Worm (Caenorhabditis elegans): ENCODE measurements around the gene F14H8.2.

The F14H8.2 gene

ce11 chrV:15014164-15014563 lies 6.0 kb downstream of the F14H8.2 start, which contains the start of gene obr-2:
Gene obr-2, minus strand, starts transcription at chrV:15014264.
- no peak for TF ChIP-seq lsy-2 (tag; optimal IDR thresholded peaks at IDR 0.05)
- TF ChIP-seq ZK546.5 (tag; optimal IDR thresholded peaks at IDR 0.05): no peak
- no peak for TF ChIP-seq nhr-6 (tag; optimal IDR thresholded peaks at IDR 0.05)
- TF ChIP-seq nhr-12 (tag; optimal IDR thresholded peaks at IDR 0.05): no peak
- TF ChIP-seq aly-2 (tag; optimal IDR thresholded peaks at IDR 0.05): no peak
- no peak for TF ChIP-seq ztf-4 (tag; optimal IDR thresholded peaks at IDR 0.05)
- TF ChIP-seq ama-1 (optimal IDR thresholded peaks at IDR 0.05): no peak
- TF ChIP-seq lin-13 (GFP tag; optimal IDR thresholded peaks at IDR 0.05): no peak
- no peak for TF ChIP-seq mdl-1 (tag; optimal IDR thresholded peaks at IDR 0.05)
- no peak for TF ChIP-seq lin-39 (tag; optimal IDR thresholded peaks at IDR 0.05)

ce11 chrV:15013328-15013727 lies 6.8 kb downstream of the F14H8.2 start:
- no peak for TF ChIP-seq unc-55 (GFP tag; optimal IDR thresholded peaks at IDR 0.05)
- TF ChIP-seq nhr-12 (tag; optimal IDR thresholded peaks at IDR 0.05): no peak
- no peak for TF ChIP-seq nhr-77 (tag; optimal IDR thresholded peaks at IDR 0.05)
- no peak for TF ChIP-seq aly-2 (tag; optimal IDR thresholded peaks at IDR 0.05)
- no peak for TF ChIP-seq zag-1 (tag; optimal IDR thresholded peaks at IDR 0.05)
- TF ChIP-seq nhr-11 (tag; optimal IDR thresholded peaks at IDR 0.05): no peak
- TF ChIP-seq nhr-129 (tag; optimal IDR thresholded peaks at IDR 0.05): no peak
- no peak for TF ChIP-seq lin-39 (tag; optimal IDR thresholded peaks at IDR 0.05)
- TF ChIP-seq nhr-21 (tag; optimal IDR thresholded peaks at IDR 0.05): no peak
- no peak for TF ChIP-seq nhr-25 (tag; optimal IDR thresholded peaks at IDR 0.05)
- TF ChIP-seq F13H6.1 (tag; optimal IDR thresholded peaks at IDR 0.05): no peak
- TF ChIP-seq blmp-1 (tag; optimal IDR thresholded peaks at IDR 0.05; ENCODE audit: insufficient read depth): no peak
- no peak for TF ChIP-seq dmd-4 (tag; optimal IDR thresholded peaks at IDR 0.05)

ce11 chrV:15012542-15013301 lies 7.4 kb downstream of the F14H8.2 start:
- TF ChIP-seq nhr-11 (tag; optimal IDR thresholded peaks at IDR 0.05): no peak
- TF ChIP-seq nhr-77 (tag; optimal IDR thresholded peaks at IDR 0.05): no peak
- TF ChIP-seq fos-1 (tag; optimal IDR thresholded peaks at IDR 0.05): no peak
- no peak for TF ChIP-seq dmd-4 (tag; optimal IDR thresholded peaks at IDR 0.05)
- TF ChIP-seq F13H6.1 (tag; optimal IDR thresholded peaks at IDR 0.05): peak; percentile 24
- TF ChIP-seq nhr-25 (tag; optimal IDR thresholded peaks at IDR 0.05): peak; percentile 18
- no peak for TF ChIP-seq ceh-82 (tag; optimal IDR thresholded peaks at IDR 0.05)
- TF ChIP-seq alr-1 (tag; optimal IDR thresholded peaks at IDR 0.05): no peak
- TF ChIP-seq lin-39 (tag; optimal IDR thresholded peaks at IDR 0.05): no peak
- peak; percentile 50 for TF ChIP-seq nhr-129 (tag; optimal IDR thresholded peaks at IDR 0.05)
- no peak for TF ChIP-seq snpc-4 (tag; optimal IDR thresholded peaks at IDR 0.05)
- no peak for TF ChIP-seq crh-2 (tag; optimal IDR thresholded peaks at IDR 0.05)
- no peak for TF ChIP-seq aly-2 (tag; optimal IDR thresholded peaks at IDR 0.05)
- TF ChIP-seq nhr-21 (tag; optimal IDR thresholded peaks at IDR 0.05): no peak
- TF ChIP-seq ztf-11 (tag; optimal IDR thresholded peaks at IDR 0.05): no peak
- peak; percentile 6 for TF ChIP-seq blmp-1 (tag; optimal IDR thresholded peaks at IDR 0.05; ENCODE audit: insufficient read depth)
- TF ChIP-seq unc-55 (GFP tag; optimal IDR thresholded peaks at IDR 0.05): peak; percentile 8
- peak; percentile 7 for TF ChIP-seq lin-11 (tag; optimal IDR thresholded peaks at IDR 0.05)
- TF ChIP-seq sma-3 (GFP tag; optimal IDR thresholded peaks at IDR 0.05): no peak
- TF ChIP-seq ztf-1 (GFP tag; conservative IDR thresholded peaks at IDR 0.05): no peak
- peak; percentile 27 for TF ChIP-seq sma-9 (GFP tag; optimal IDR thresholded peaks at IDR 0.05)
- TF ChIP-seq sma-9 (tag; optimal IDR thresholded peaks at IDR 0.05): no peak
- no peak for TF ChIP-seq skn-1 (tag; optimal IDR thresholded peaks at IDR 0.05)
- no peak for TF ChIP-seq elt-3 (tag; optimal IDR thresholded peaks at IDR 0.05)
- TF ChIP-seq ama-1 (optimal IDR thresholded peaks at IDR 0.05): peak; percentile 8
- no peak for TF ChIP-seq nhr-10 (tag; optimal IDR thresholded peaks at IDR 0.05)
- no peak for TF ChIP-seq gmeb-1 (tag; optimal IDR thresholded peaks at IDR 0.05)
- no peak for TF ChIP-seq nhr-12 (tag; optimal IDR thresholded peaks at IDR 0.05)
- TF ChIP-seq unc-62 (GFP tag; optimal IDR thresholded peaks at IDR 0.05): no peak
- TF ChIP-seq lsy-2 (tag; optimal IDR thresholded peaks at IDR 0.05): no peak
- TF ChIP-seq Y55F3AM.14 (GFP tag; optimal IDR thresholded peaks at IDR 0.05): no peak

ce11 chrV:15011560-15011959 lies 8.6 kb downstream of the F14H8.2 start, which contains the start of gene nmr-2:
Gene nmr-2, minus strand, starts transcription at chrV:15011660.
- TF ChIP-seq mdl-1 (tag; optimal IDR thresholded peaks at IDR 0.05): no peak
- no peak for TF ChIP-seq mbf-1 (tag; optimal IDR thresholded peaks at IDR 0.05)
- no peak for TF ChIP-seq C34F6.9 (tag; optimal IDR thresholded peaks at IDR 0.05)
- TF ChIP-seq nhr-6 (tag; optimal IDR thresholded peaks at IDR 0.05): no peak
- TF ChIP-seq nhr-77 (tag; optimal IDR thresholded peaks at IDR 0.05): no peak
- no peak for TF ChIP-seq fos-1 (tag; optimal IDR thresholded peaks at IDR 0.05)
- TF ChIP-seq unc-55 (GFP tag; optimal IDR thresholded peaks at IDR 0.05): no peak
- TF ChIP-seq ztf-11 (tag; optimal IDR thresholded peaks at IDR 0.05): no peak
- no peak for TF ChIP-seq ztf-1 (GFP tag; conservative IDR thresholded peaks at IDR 0.05)
- no peak for TF ChIP-seq snpc-4 (tag; optimal IDR thresholded peaks at IDR 0.05)
- no peak for TF ChIP-seq sem-4 (tag; optimal IDR thresholded peaks at IDR 0.05)

All from whole organism, L2 larva.